Worm (Caenorhabditis elegans) whole organism, young adult: ENCODE data around the gene E03H12.7.
A peak's percentile ranks its signal among the peaks of the same experiment; 100 is the strongest.

Experiments
- C17E4.6 ChIP-seq: fragments of 200-800 bp; sonication (Bioruptor generic); IDR thresholded peaks from 2 replicates; pipeline ENCODE4 v1.3.6; 2022; ENCODE audit warnings: missing genetic modification reagents, missing genetic modification characterization, missing compliant biosample characterization
- F10E7.11 ChIP-seq: sonication (generic microtip); optimal IDR thresholded peaks from 2 replicates; lab custom pipeline; 2017; ENCODE audit warnings: mild to moderate bottlenecking, missing genetic modification characterization, moderate library complexity, missing compliant biosample characterization
- F37B4.10 ChIP-seq: fragments of 200-800 bp; sonication (Bioruptor generic); IDR thresholded peaks from 2 replicates; pipeline ENCODE4 v1.3.6; 2022; ENCODE audit warnings: missing genetic modification characterization, missing compliant biosample characterization
- F39B2.1 ChIP-seq: fragments of 200-800 bp; sonication (Bioruptor generic); IDR thresholded peaks from 2 replicates; pipeline ENCODE4 v1.3.6; 2022; ENCODE audit warnings: missing genetic modification reagents, missing genetic modification characterization, missing compliant biosample characterization
- F55B11.4 ChIP-seq: sonication (generic microtip); optimal IDR thresholded peaks from 2 replicates; lab custom pipeline; 2016; ENCODE audit warnings: missing compliant biosample characterization, missing genetic modification characterization, borderline replicate concordance; ENCODE audit not compliant: insufficient read depth
- F57C9.4 ChIP-seq: sonication (generic microtip); optimal IDR thresholded peaks from 2 replicates; lab custom pipeline; 2017; ENCODE audit warnings: mild to moderate bottlenecking, missing genetic modification characterization, missing compliant biosample characterization
- K11D2.4 ChIP-seq: fragments of 200-800 bp; sonication (Bioruptor generic); IDR thresholded peaks from 2 replicates; pipeline ENCODE4 v1.3.6; 2022; ENCODE audit warnings: missing genetic modification reagents, missing genetic modification characterization, missing compliant biosample characterization
- Y53F4B.3 ChIP-seq: fragments of 200-800 bp; sonication (Bioruptor generic); IDR thresholded peaks from 2 replicates; pipeline ENCODE4 v1.3.6; 2022; ENCODE audit warnings: missing genetic modification reagents, missing genetic modification characterization, missing compliant biosample characterization
- Y56A3A.18 ChIP-seq: fragments of 200-800 bp; sonication (Bioruptor generic); IDR thresholded peaks from 2 replicates; pipeline ENCODE4 v1.3.6; 2022; ENCODE audit warnings: missing genetic modification reagents, missing genetic modification characterization, missing compliant biosample characterization
- Y79H2A.3 ChIP-seq: fragments of 200-800 bp; sonication (Bioruptor generic); conservative IDR thresholded peaks from 2 replicates; pipeline ENCODE4 v1.3.6; 2022; ENCODE audit warnings: missing genetic modification reagents, missing genetic modification characterization, missing compliant biosample characterization
- Y95B8A.8 ChIP-seq: fragments of 200-800 bp; sonication (Bioruptor generic); IDR thresholded peaks from 2 replicates; pipeline ENCODE4 v1.3.6; 2022; ENCODE audit warnings: missing genetic modification reagents, missing genetic modification characterization, missing compliant biosample characterization
- attf-3 ChIP-seq: fragments of 200-800 bp; sonication (Bioruptor generic); conservative IDR thresholded peaks from 2 replicates; pipeline ENCODE4 v1.3.6; 2022; ENCODE audit warnings: missing genetic modification reagents, missing genetic modification characterization, missing compliant biosample characterization
- attf-5 ChIP-seq: fragments of 200-800 bp; sonication (Bioruptor generic); optimal IDR thresholded peaks from 2 replicates; lab custom pipeline; 2018; ENCODE audit warnings: mild to moderate bottlenecking, missing genetic modification characterization, missing compliant biosample characterization
- ceh-27 ChIP-seq: fragments of 200-800 bp; sonication (Bioruptor generic); optimal IDR thresholded peaks from 2 replicates; lab custom pipeline; 2018; ENCODE audit warnings: mild to moderate bottlenecking, missing genetic modification characterization, moderate library complexity, missing compliant biosample characterization
- ceh-40 ChIP-seq: fragments of 200-800 bp; sonication (Bioruptor generic); IDR thresholded peaks from 2 replicates; pipeline ENCODE4 v1.3.6; 2022; ENCODE audit warnings: missing genetic modification characterization, missing compliant biosample characterization
- chd-7 ChIP-seq: sonication (generic microtip); optimal IDR thresholded peaks from 2 replicates; lab custom pipeline; 2016; ENCODE audit warnings: mild to moderate bottlenecking, missing genetic modification characterization, moderate library complexity, missing compliant biosample characterization
- dpl-1 ChIP-seq: fragments of 150-350 bp; optimal IDR thresholded peaks from 2 replicates; lab custom pipeline; 2014; ENCODE audit warnings: missing biosample characterization, missing genetic modification reagents, missing genetic modification characterization
- egl-44 ChIP-seq: fragments of 200-800 bp; sonication (Bioruptor generic); IDR thresholded peaks from 2 replicates; pipeline ENCODE4 v1.3.6; 2022; ENCODE audit warnings: missing genetic modification reagents, missing genetic modification characterization, missing compliant biosample characterization
- egrh-3 ChIP-seq: fragments of 200-800 bp; sonication (Bioruptor generic); IDR thresholded peaks from 2 replicates; pipeline ENCODE4 v1.3.6; 2022; ENCODE audit warnings: missing genetic modification reagents, missing genetic modification characterization, missing compliant biosample characterization
- gei-17 ChIP-seq: fragments of 200-800 bp; sonication (Bioruptor generic); optimal IDR thresholded peaks from 2 replicates; lab custom pipeline; 2018; ENCODE audit warnings: mild to moderate bottlenecking, missing genetic modification characterization, missing compliant biosample characterization
- hmg-1.2 ChIP-seq: fragments of 200-800 bp; sonication (Bioruptor generic); IDR thresholded peaks from 2 replicates; pipeline ENCODE4 v1.3.6; 2022; ENCODE audit warnings: missing genetic modification reagents, missing genetic modification characterization, missing compliant biosample characterization
- madf-10 ChIP-seq: sonication (generic microtip); optimal IDR thresholded peaks from 2 replicates; lab custom pipeline; 2016; ENCODE audit warnings: mild to moderate bottlenecking, missing genetic modification characterization, missing compliant biosample characterization
- madf-6 ChIP-seq: fragments of 200-800 bp; sonication (Bioruptor generic); IDR thresholded peaks from 2 replicates; pipeline ENCODE4 v1.3.6; 2022; ENCODE audit warnings: missing genetic modification reagents, missing genetic modification characterization, missing compliant biosample characterization
- mel-28 ChIP-seq: sonication (generic microtip); optimal IDR thresholded peaks from 2 replicates; lab custom pipeline; 2016; ENCODE audit warnings: borderline replicate concordance, mild to moderate bottlenecking, missing genetic modification characterization, missing compliant biosample characterization
- nfya-1 ChIP-seq: sonication (generic microtip); optimal IDR thresholded peaks from 2 replicates; lab custom pipeline; 2017; ENCODE audit warnings: antibody characterized with exemption, missing compliant biosample characterization, missing genetic modification characterization, borderline replicate concordance; ENCODE audit not compliant: insufficient read depth
- nhr-120 ChIP-seq: fragments of 200-800 bp; sonication (Bioruptor generic); IDR thresholded peaks from 2 replicates; pipeline ENCODE4 v1.3.6; 2022; ENCODE audit warnings: missing genetic modification characterization, missing compliant biosample characterization
- nhr-179 ChIP-seq: sonication (generic microtip); optimal IDR thresholded peaks from 2 replicates; lab custom pipeline; 2016; ENCODE audit warnings: mild to moderate bottlenecking, missing genetic modification characterization, missing compliant biosample characterization
- nhr-90 ChIP-seq: sonication (generic microtip); optimal IDR thresholded peaks from 2 replicates; lab custom pipeline; 2016; ENCODE audit warnings: missing genotype, mild to moderate bottlenecking, missing genetic modification characterization, missing compliant biosample characterization
- rpc-1 ChIP-seq, 2 experiments: fragments of 150-350 bp in 1 of 2; sonication (generic microtip) in 1 of 2; optimal IDR thresholded peaks; 2 replicates each; lab custom pipeline; 2014 to 2018; ENCODE audit warnings: missing biosample characterization in 1 of 2, missing genetic modification characterization in 1 of 2, missing genetic modification reagents in 1 of 2, missing genotype in 1 of 2
- sdz-38 ChIP-seq: sonication (generic microtip); optimal IDR thresholded peaks from 2 replicates; lab custom pipeline; 2016; ENCODE audit warnings: missing genotype, missing genetic modification characterization, missing compliant biosample characterization
- snpc-1.1 ChIP-seq: sonication (generic microtip); optimal IDR thresholded peaks from 2 replicates; lab custom pipeline; 2017; ENCODE audit warnings: missing genetic modification characterization, mild to moderate bottlenecking, missing compliant biosample characterization, antibody characterized with exemption, moderate library complexity, missing genotype, missing genetic modification reagents; ENCODE audit not compliant: insufficient read depth
- snpc-4 ChIP-seq, 5 experiments: fragments of 150-350 bp in 1 of 5; sonication (generic microtip) in 4 of 5; optimal IDR thresholded peaks; 2 replicates each; lab custom pipeline; 2014 to 2018; ENCODE audit warnings: missing genetic modification characterization in 5 of 5, missing biosample characterization in 3 of 5, antibody characterized with exemption in 2 of 5, mild to moderate bottlenecking in 2 of 5, missing compliant biosample characterization in 2 of 5, missing genotype in 2 of 5, moderate library complexity in 2 of 5, missing genetic modification reagents in 1 of 5
- unc-130 ChIP-seq: sonication (generic microtip); optimal IDR thresholded peaks from 2 replicates; lab custom pipeline; 2016; ENCODE audit warnings: missing genetic modification reagents, missing genetic modification characterization, missing compliant biosample characterization
- ztf-18 ChIP-seq: sonication (generic microtip); optimal IDR thresholded peaks from 2 replicates; lab custom pipeline; 2016; ENCODE audit warnings: missing genotype, mild to moderate bottlenecking, missing genetic modification characterization, missing compliant biosample characterization
- ztf-22 ChIP-seq: fragments of 200-800 bp; sonication (Bioruptor generic); optimal IDR thresholded peaks from 2 replicates; lab custom pipeline; 2018; ENCODE audit warnings: mild to moderate bottlenecking, missing genetic modification characterization, moderate library complexity, missing compliant biosample characterization
- ztf-28 ChIP-seq: fragments of 200-800 bp; sonication (Bioruptor generic); IDR thresholded peaks from 2 replicates; pipeline ENCODE4 v1.3.6; 2022; ENCODE audit warnings: missing genetic modification reagents, missing genetic modification characterization, missing compliant biosample characterization

Gene E03H12.7

ce11 chrIV:5025646-5026045, 37.2 kb upstream of the E03H12.7 start, which contains the start of gene C09B9.85:
TSS of gene C09B9.85 (minus strand) at chrIV:5025746.
- TF ChIP-seq nhr-120 (no peak), egl-44 (no peak), Y53F4B.3 (GFP tag; lab: Robert Waterston, UW) (no peak), nfya-1 (no peak), unc-130 (GFP tag; lab: Kevin White, UChicago) (no peak), Y79H2A.3 (GFP tag; lab: Robert Waterston, UW) (no peak), attf-5 (GFP tag; lab: Kevin White, UChicago) (no peak), Y56A3A.18 (GFP tag; lab: Robert Waterston, UW) (no peak), ztf-28 (GFP tag; lab: Robert Waterston, UW) (no peak), mel-28 (tag; lab: Kevin White, UChicago) (no peak), K11D2.4 (GFP tag; lab: Robert Waterston, UW) (no peak), Y95B8A.8 (no peak), F57C9.4 (tag; lab: Kevin White, UChicago) (no peak), dpl-1 (GFP tag; lab: Kevin White, UChicago) (no peak), snpc-4 (GFP tag; optimal IDR thresholded peaks at IDR 0.05; lab: Kevin White, UChicago) (no peak), snpc-4 (tag; optimal IDR thresholded peaks at IDR 0.05; lab: Kevin White, UChicago) (no peak), nhr-179 (tag; lab: Kevin White, UChicago) (no peak), C17E4.6 (GFP tag; lab: Robert Waterston, UW) (no peak), F55B11.4 (tag; lab: Kevin White, UChicago) (no peak), attf-3 (GFP tag; lab: Robert Waterston, UW) (no peak), chd-7 (tag; lab: Kevin White, UChicago) (no peak)

- TF ChIP-seq gei-17 (GFP tag; lab: Kevin White, UChicago), result no peak
- TF ChIP-seq madf-6, result no peak
- no peak for TF ChIP-seq madf-10 (tag; lab: Kevin White, UChicago)
- TF ChIP-seq ztf-18 (tag; lab: Kevin White, UChicago), result no peak
- TF ChIP-seq snpc-1.1 (tag; lab: Kevin White, UChicago), result no peak
Measured at ce11 chrIV:5020533-5020932, 32.1 kb upstream of the E03H12.7 start, which contains the start of gene T28H11.8. TSS of gene T28H11.8 (minus strand) at chrIV:5020633.

ce11 chrIV:5017075-5017474, 28.6 kb upstream of the E03H12.7 start, which contains the start of gene T28H11.7:
TSS of gene T28H11.7 (minus strand) at chrIV:5017175.
- TF ChIP-seq egrh-3 (GFP tag; lab: Robert Waterston, UW), result peak; percentile 49; the same call in 1 of the 2 replicates

- TF ChIP-seq egrh-3 (GFP tag; lab: Robert Waterston, UW), result peak; percentile 75
Measured at ce11 chrIV:5016461-5016860, 28.0 kb upstream of the E03H12.7 start, which contains the start of gene ssq-4. TSS of gene ssq-4 (plus strand) at chrIV:5016479.

- TF ChIP-seq rpc-1 (optimal IDR thresholded peaks at IDR 0.05; lab: Kevin White, UChicago) (no peak), rpc-1 (tag; optimal IDR thresholded peaks at IDR 0.05; lab: Kevin White, UChicago) (no peak), ceh-27 (GFP tag; lab: Kevin White, UChicago) (no peak), F39B2.1 (no peak), attf-5 (GFP tag; lab: Kevin White, UChicago) (no peak), nhr-90 (tag; lab: Kevin White, UChicago) (no peak), unc-130 (GFP tag; lab: Kevin White, UChicago) (no peak), hmg-1.2 (GFP tag; lab: Robert Waterston, UW) (no peak), ztf-22 (GFP tag; lab: Kevin White, UChicago) (no peak), gei-17 (GFP tag; lab: Kevin White, UChicago) (no peak), ceh-40 (no peak), F10E7.11 (tag; lab: Kevin White, UChicago) (no peak), sdz-38 (no peak), F37B4.10 (GFP tag; lab: Robert Waterston, UW) (no peak)
Measured at ce11 chrIV:5012241-5012640, 23.8 kb upstream of the E03H12.7 start, which contains the start of gene srm-1. TSS of gene srm-1 (plus strand) at chrIV:5012541.
